Fruit fly (Drosophila melanogaster): Measurements from ENCODE around the gene CG7519.

- TF ChIP-seq Hr39 (GFP tag; optimal IDR thresholded peaks at IDR 0.05) (no peak), CG15336 (GFP tag; IDR thresholded peaks at IDR 0.05) (no peak), lz (GFP tag; optimal IDR thresholded peaks at IDR 0.05) (no peak), CG8632 (GFP tag; optimal IDR thresholded peaks at IDR 0.05) (no peak), Sox15 (GFP tag; optimal IDR thresholded peaks at IDR 0.05) (no peak), CG32006 (GFP tag; optimal IDR thresholded peaks at IDR 0.05) (no peak), Lpt (GFP tag; optimal IDR thresholded peaks at IDR 0.05) (no peak), Sox102F (GFP tag; optimal IDR thresholded peaks at IDR 0.05) (no peak), CG11294 (GFP tag; IDR thresholded peaks at IDR 0.05) (no peak), Eip93F (GFP tag; optimal IDR thresholded peaks at IDR 0.05) (no peak), cyc (GFP tag; optimal IDR thresholded peaks at IDR 0.05) (no peak), CG7368 (GFP tag; optimal IDR thresholded peaks at IDR 0.05) (no peak), CG10631 (GFP tag; optimal IDR thresholded peaks at IDR 0.05) (no peak)
Observed at dm6 chr3L:21523059-21523836, 30.4 kb downstream of the CG7519 start, which contains the start of gene CG7611.

Data from whole organism, prepupa.